Worm (Caenorhabditis elegans) whole organism, mixed stage, embryonic: ENCODE results near the gene unc-23.

ENCODE experiments used
- blmp-1 ChIP-seq: fragments of 150-350 bp; optimal IDR thresholded peaks from 2 replicates; lab custom pipeline; 2014; ENCODE audit warnings: missing biosample characterization, missing genetic modification characterization
- ceh-43 ChIP-seq: fragments of 200-800 bp; sonication (Bioruptor generic); optimal IDR thresholded peaks from 2 replicates; lab custom pipeline; 2018; ENCODE audit warnings: mild to moderate bottlenecking, missing genetic modification characterization, moderate library complexity, missing compliant biosample characterization
- ces-1 ChIP-seq: fragments of 150-350 bp; optimal IDR thresholded peaks from 2 replicates; lab custom pipeline; 2014; ENCODE audit warnings: missing biosample characterization, missing genetic modification reagents, missing genetic modification characterization

- TF ChIP-seq ceh-43 (no peak), ces-1 (GFP tag; lab: Kevin White, UChicago) (no peak), blmp-1 (tag; lab: Kevin White, UChicago) (no peak)
Measured at ce11 chrV:8977895-8978294, 41.7 kb downstream of the unc-23 start.
